Worm (Caenorhabditis elegans) whole organism, young adult: ENCODE measurements around the gene cct-6.

Source experiments
- B0035.1 ChIP-seq: sonication (generic microtip); optimal IDR thresholded peaks from 2 replicates; lab custom pipeline; 2016; ENCODE audit warnings: missing genetic modification characterization, mild to moderate bottlenecking, missing compliant biosample characterization, missing genotype, missing genetic modification reagents
- B0336.3 ChIP-seq: fragments of 200-800 bp; sonication (Bioruptor generic); IDR thresholded peaks from 2 replicates; pipeline ENCODE4 v1.3.6; 2022; ENCODE audit warnings: missing genetic modification characterization, missing compliant biosample characterization
- C06A6.2 ChIP-seq: fragments of 200-800 bp; sonication (Bioruptor generic); conservative IDR thresholded peaks from 2 replicates; pipeline ENCODE4 v1.3.6; 2022; ENCODE audit warnings: missing genetic modification characterization, missing compliant biosample characterization
- F10E7.11 ChIP-seq: sonication (generic microtip); optimal IDR thresholded peaks from 2 replicates; lab custom pipeline; 2017; ENCODE audit warnings: mild to moderate bottlenecking, missing genetic modification characterization, moderate library complexity, missing compliant biosample characterization
- F22D6.2 ChIP-seq: sonication (generic microtip); optimal IDR thresholded peaks from 2 replicates; lab custom pipeline; 2016; ENCODE audit warnings: mild to moderate bottlenecking, missing genetic modification characterization, missing compliant biosample characterization
- F37B4.10 ChIP-seq: fragments of 200-800 bp; sonication (Bioruptor generic); IDR thresholded peaks from 2 replicates; pipeline ENCODE4 v1.3.6; 2022; ENCODE audit warnings: missing genetic modification characterization, missing compliant biosample characterization
- F49E8.2 ChIP-seq: sonication (generic microtip); optimal IDR thresholded peaks from 3 replicates; lab custom pipeline; 2017; ENCODE audit warnings: missing genetic modification characterization, mild to moderate bottlenecking, missing compliant biosample characterization, antibody characterized with exemption, moderate library complexity; ENCODE audit not compliant: insufficient read depth
- F55B11.4 ChIP-seq: sonication (generic microtip); optimal IDR thresholded peaks from 2 replicates; lab custom pipeline; 2016; ENCODE audit warnings: missing compliant biosample characterization, missing genetic modification characterization, borderline replicate concordance; ENCODE audit not compliant: insufficient read depth
- K11D2.4 ChIP-seq: fragments of 200-800 bp; sonication (Bioruptor generic); IDR thresholded peaks from 2 replicates; pipeline ENCODE4 v1.3.6; 2022; ENCODE audit warnings: missing genetic modification reagents, missing genetic modification characterization, missing compliant biosample characterization
- K12H6.12 ChIP-seq: fragments of 200-800 bp; sonication (Bioruptor generic); optimal IDR thresholded peaks from 2 replicates; lab custom pipeline; 2018; ENCODE audit warnings: mild to moderate bottlenecking, missing genetic modification characterization, missing compliant biosample characterization
- Y53F4B.3 ChIP-seq: fragments of 200-800 bp; sonication (Bioruptor generic); IDR thresholded peaks from 2 replicates; pipeline ENCODE4 v1.3.6; 2022; ENCODE audit warnings: missing genetic modification reagents, missing genetic modification characterization, missing compliant biosample characterization
- Y67H2A.10 ChIP-seq: fragments of 200-800 bp; sonication (Bioruptor generic); conservative IDR thresholded peaks from 2 replicates; pipeline ENCODE4 v1.3.6; 2022; ENCODE audit warnings: missing genetic modification reagents, missing genetic modification characterization, missing compliant biosample characterization
- Y79H2A.3 ChIP-seq: fragments of 200-800 bp; sonication (Bioruptor generic); conservative IDR thresholded peaks from 2 replicates; pipeline ENCODE4 v1.3.6; 2022; ENCODE audit warnings: missing genetic modification reagents, missing genetic modification characterization, missing compliant biosample characterization
- Y95B8A.8 ChIP-seq: fragments of 200-800 bp; sonication (Bioruptor generic); IDR thresholded peaks from 2 replicates; pipeline ENCODE4 v1.3.6; 2022; ENCODE audit warnings: missing genetic modification reagents, missing genetic modification characterization, missing compliant biosample characterization
- ZK185.1 ChIP-seq: sonication (generic microtip); optimal IDR thresholded peaks from 2 replicates; lab custom pipeline; 2016; ENCODE audit warnings: mild to moderate bottlenecking, missing genetic modification characterization, missing compliant biosample characterization; ENCODE audit not compliant: poor library complexity, severe bottlenecking
- athp-1 ChIP-seq: sonication (generic microtip); optimal IDR thresholded peaks from 2 replicates; lab custom pipeline; 2017; ENCODE audit warnings: mild to moderate bottlenecking, missing genetic modification characterization, missing compliant biosample characterization
- attf-3 ChIP-seq: fragments of 200-800 bp; sonication (Bioruptor generic); conservative IDR thresholded peaks from 2 replicates; pipeline ENCODE4 v1.3.6; 2022; ENCODE audit warnings: missing genetic modification reagents, missing genetic modification characterization, missing compliant biosample characterization
- attf-5 ChIP-seq: fragments of 200-800 bp; sonication (Bioruptor generic); optimal IDR thresholded peaks from 2 replicates; lab custom pipeline; 2018; ENCODE audit warnings: mild to moderate bottlenecking, missing genetic modification characterization, missing compliant biosample characterization
- attf-6 ChIP-seq: fragments of 200-800 bp; sonication (Bioruptor generic); IDR thresholded peaks from 2 replicates; pipeline ENCODE4 v1.3.6; 2022; ENCODE audit warnings: missing genetic modification reagents, missing genetic modification characterization, missing compliant biosample characterization
- bed-2 ChIP-seq: fragments of 200-800 bp; sonication (Bioruptor generic); IDR thresholded peaks from 2 replicates; pipeline ENCODE4 v1.3.6; 2022; ENCODE audit warnings: missing genetic modification reagents, missing genetic modification characterization, missing compliant biosample characterization
- cebp-1 ChIP-seq, 2 experiments: fragments of 200-800 bp in 1 of 2; sonication (Bioruptor generic) in 1 of 2; sonication (generic microtip) in 1 of 2; IDR thresholded peaks in 1 of 2; optimal IDR thresholded peaks in 1 of 2; 2 replicates each; pipeline versions ENCODE4 v1.3.6 to Lab custom; 2017 to 2022; ENCODE audit warnings: missing compliant biosample characterization in 2 of 2, missing genetic modification characterization in 2 of 2, mild to moderate bottlenecking in 1 of 2, missing genetic modification reagents in 1 of 2, moderate library complexity in 1 of 2
- ceh-100 ChIP-seq: fragments of 200-800 bp; sonication (Bioruptor generic); IDR thresholded peaks from 2 replicates; pipeline ENCODE4 v1.3.6; 2022; ENCODE audit warnings: missing genetic modification reagents, missing genetic modification characterization, missing compliant biosample characterization
- ceh-40 ChIP-seq: fragments of 200-800 bp; sonication (Bioruptor generic); IDR thresholded peaks from 2 replicates; pipeline ENCODE4 v1.3.6; 2022; ENCODE audit warnings: missing genetic modification characterization, missing compliant biosample characterization
- dox-1 ChIP-seq: fragments of 200-800 bp; sonication (Bioruptor generic); IDR thresholded peaks from 2 replicates; pipeline ENCODE4 v1.3.6; 2022; ENCODE audit warnings: missing genetic modification reagents, missing genetic modification characterization, missing compliant biosample characterization
- dpl-1 ChIP-seq: fragments of 150-350 bp; optimal IDR thresholded peaks from 2 replicates; lab custom pipeline; 2014; ENCODE audit warnings: missing biosample characterization, missing genetic modification reagents, missing genetic modification characterization
- egl-18 ChIP-seq: fragments of 200-800 bp; sonication (Bioruptor generic); IDR thresholded peaks from 2 replicates; pipeline ENCODE4 v1.3.6; 2022; ENCODE audit warnings: missing genetic modification reagents, missing genetic modification characterization, missing compliant biosample characterization
- egl-44 ChIP-seq: fragments of 200-800 bp; sonication (Bioruptor generic); IDR thresholded peaks from 2 replicates; pipeline ENCODE4 v1.3.6; 2022; ENCODE audit warnings: missing genetic modification reagents, missing genetic modification characterization, missing compliant biosample characterization
- ets-4 ChIP-seq: fragments of 200-800 bp; sonication (Bioruptor generic); optimal IDR thresholded peaks from 2 replicates; lab custom pipeline; 2018; ENCODE audit warnings: mild to moderate bottlenecking, missing genetic modification characterization, missing compliant biosample characterization
- hlh-26 ChIP-seq: fragments of 200-800 bp; sonication (Bioruptor generic); conservative IDR thresholded peaks from 2 replicates; pipeline ENCODE4 v1.3.6; 2022; ENCODE audit warnings: missing genetic modification reagents, missing genetic modification characterization, missing compliant biosample characterization
- lag-1 ChIP-seq: fragments of 200-800 bp; sonication (Bioruptor generic); IDR thresholded peaks from 2 replicates; pipeline ENCODE4 v1.3.6; 2022; ENCODE audit warnings: missing genetic modification reagents, missing genetic modification characterization, missing compliant biosample characterization
- lin-26 ChIP-seq: fragments of 200-800 bp; sonication (Bioruptor generic); IDR thresholded peaks from 2 replicates; pipeline ENCODE4 v1.3.6; 2022; ENCODE audit warnings: missing genetic modification reagents, missing genetic modification characterization, missing compliant biosample characterization
- lin-40 ChIP-seq: sonication (generic microtip); optimal IDR thresholded peaks from 2 replicates; lab custom pipeline; 2016; ENCODE audit warnings: missing genetic modification characterization, mild to moderate bottlenecking, missing compliant biosample characterization, missing genotype, missing genetic modification reagents
- lir-1 ChIP-seq: fragments of 200-800 bp; sonication (Bioruptor generic); conservative IDR thresholded peaks from 2 replicates; pipeline ENCODE4 v1.3.6; 2022; ENCODE audit warnings: missing genetic modification reagents, missing genetic modification characterization, missing compliant biosample characterization
- madf-10 ChIP-seq: sonication (generic microtip); optimal IDR thresholded peaks from 2 replicates; lab custom pipeline; 2016; ENCODE audit warnings: mild to moderate bottlenecking, missing genetic modification characterization, missing compliant biosample characterization
- madf-6 ChIP-seq: fragments of 200-800 bp; sonication (Bioruptor generic); IDR thresholded peaks from 2 replicates; pipeline ENCODE4 v1.3.6; 2022; ENCODE audit warnings: missing genetic modification reagents, missing genetic modification characterization, missing compliant biosample characterization
- madf-8 ChIP-seq: fragments of 200-800 bp; sonication (Bioruptor generic); conservative IDR thresholded peaks from 2 replicates; pipeline ENCODE4 v1.3.6; 2022; ENCODE audit warnings: missing genetic modification reagents, missing genetic modification characterization, missing compliant biosample characterization
- mcd-1 ChIP-seq: fragments of 200-800 bp; sonication (Bioruptor generic); IDR thresholded peaks from 2 replicates; pipeline ENCODE4 v1.3.6; 2022; ENCODE audit warnings: missing genetic modification reagents, missing genetic modification characterization, missing compliant biosample characterization
- mes-4 ChIP-seq: sonication (generic microtip); optimal IDR thresholded peaks from 2 replicates; lab custom pipeline; 2016; ENCODE audit warnings: missing genotype, missing genetic modification characterization, missing compliant biosample characterization
- mxl-1 ChIP-seq: sonication (generic microtip); optimal IDR thresholded peaks from 2 replicates; lab custom pipeline; 2016; ENCODE audit warnings: missing genetic modification characterization, missing compliant biosample characterization
- nhr-80 ChIP-seq: sonication (generic microtip); optimal IDR thresholded peaks from 2 replicates; lab custom pipeline; 2016; ENCODE audit warnings: missing genetic modification characterization, missing compliant biosample characterization
- nhr-90 ChIP-seq: sonication (generic microtip); optimal IDR thresholded peaks from 2 replicates; lab custom pipeline; 2016; ENCODE audit warnings: missing genotype, mild to moderate bottlenecking, missing genetic modification characterization, missing compliant biosample characterization
- sdz-38 ChIP-seq: sonication (generic microtip); optimal IDR thresholded peaks from 2 replicates; lab custom pipeline; 2016; ENCODE audit warnings: missing genotype, missing genetic modification characterization, missing compliant biosample characterization
- snpc-1.1 ChIP-seq: sonication (generic microtip); optimal IDR thresholded peaks from 2 replicates; lab custom pipeline; 2017; ENCODE audit warnings: missing genetic modification characterization, mild to moderate bottlenecking, missing compliant biosample characterization, antibody characterized with exemption, moderate library complexity, missing genotype, missing genetic modification reagents; ENCODE audit not compliant: insufficient read depth
- snpc-3.4 ChIP-seq: sonication (generic microtip); optimal IDR thresholded peaks from 2 replicates; lab custom pipeline; 2017; ENCODE audit warnings: missing genetic modification characterization, mild to moderate bottlenecking, missing compliant biosample characterization, antibody characterized with exemption, moderate library complexity, missing genotype, missing genetic modification reagents
- snpc-4 ChIP-seq, 5 experiments: fragments of 150-350 bp in 1 of 5; sonication (generic microtip) in 4 of 5; optimal IDR thresholded peaks; 2 replicates each; lab custom pipeline; 2014 to 2018; ENCODE audit warnings: missing genetic modification characterization in 5 of 5, missing biosample characterization in 3 of 5, antibody characterized with exemption in 2 of 5, mild to moderate bottlenecking in 2 of 5, missing compliant biosample characterization in 2 of 5, missing genotype in 2 of 5, moderate library complexity in 2 of 5, missing genetic modification reagents in 1 of 5
- unc-62 ChIP-seq: fragments of 150-350 bp; optimal IDR thresholded peaks from 2 replicates; lab custom pipeline; 2014; ENCODE audit warnings: missing biosample characterization, missing genetic modification reagents, missing genetic modification characterization
- ztf-26 ChIP-seq: sonication (generic microtip); optimal IDR thresholded peaks from 2 replicates; lab custom pipeline; 2017; ENCODE audit warnings: missing genetic modification characterization, missing compliant biosample characterization

cct-6 gene

DNA sequence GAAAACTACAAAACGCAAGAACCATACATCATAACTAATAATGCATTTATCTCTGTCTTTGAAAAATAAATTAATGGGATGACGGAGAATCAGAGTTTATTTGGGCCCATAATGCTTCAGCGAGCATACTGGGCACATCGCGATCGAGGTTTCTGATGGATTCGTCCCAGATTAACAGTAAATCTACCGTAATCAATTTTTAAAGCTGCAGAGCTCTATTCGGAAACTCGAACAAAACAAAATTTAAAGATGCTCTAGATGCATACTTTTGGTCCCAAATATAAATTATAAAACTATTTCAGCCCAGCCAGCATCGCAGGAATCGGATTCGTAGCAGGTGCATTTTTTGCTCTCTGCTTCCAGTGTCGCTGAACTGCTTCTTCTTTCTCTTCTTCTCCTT is 27.4 kb downstream of the cct-6 start (continued):
- TF ChIP-seq mcd-1 (no peak), snpc-4 (GFP tag; optimal IDR thresholded peaks at IDR 0.05; lab: Kevin White, UChicago) (no peak), snpc-4 (tag; optimal IDR thresholded peaks at IDR 0.05; lab: Kevin White, UChicago) (no peak), mes-4 (no peak), madf-8 (GFP tag; lab: Robert Waterston, UW) (no peak), ceh-100 (GFP tag; lab: Robert Waterston, UW) (no peak), madf-6 (0 out of 2 replicates have a peak, but pooled peaks have one; percentile 6), bed-2 (GFP tag; lab: Robert Waterston, UW) (no peak), F22D6.2 (no peak), ets-4 (GFP tag; lab: Kevin White, UChicago) (no peak), attf-6 (GFP tag; lab: Robert Waterston, UW) (no peak), Y67H2A.10 (GFP tag; lab: Robert Waterston, UW) (peak; percentile 43; the same call in 1 of the 2 replicates), sdz-38 (tag; lab: Kevin White, UChicago) (no peak), snpc-1.1 (no peak), K11D2.4 (GFP tag; lab: Robert Waterston, UW) (0 out of 2 replicates have a peak, but pooled peaks have one; percentile 14), nhr-80 (tag; lab: Kevin White, UChicago) (no peak), dox-1 (GFP tag; lab: Robert Waterston, UW) (0 out of 2 replicates have a peak, but pooled peaks have one; percentile 5), attf-3 (GFP tag; lab: Robert Waterston, UW) (no peak), K12H6.12 (tag; lab: Kevin White, UChicago) (no peak), unc-62 (GFP tag; lab: Kevin White, UChicago) (no peak), egl-18 (GFP tag; lab: Robert Waterston, UW) (no peak), lir-1 (GFP tag; lab: Robert Waterston, UW) (0 out of 2 replicates have a peak, but pooled peaks have one; percentile 5), Y53F4B.3 (GFP tag; lab: Robert Waterston, UW) (no peak), F37B4.10 (no peak), hlh-26 (GFP tag; lab: Robert Waterston, UW) (no peak), attf-5 (GFP tag; lab: Kevin White, UChicago) (no peak), snpc-3.4 (tag; lab: Kevin White, UChicago) (no peak), lin-40 (tag; lab: Kevin White, UChicago) (no peak), lin-26 (no peak), mxl-1 (tag; lab: Kevin White, UChicago) (no peak), athp-1 (no peak), Y79H2A.3 (GFP tag; lab: Robert Waterston, UW) (no peak), F55B11.4 (no peak), nhr-90 (tag; lab: Kevin White, UChicago) (no peak), cebp-1 (GFP tag; IDR thresholded peaks at IDR 0.05; lab: Robert Waterston, UW) (no peak), cebp-1 (tag; optimal IDR thresholded peaks at IDR 0.05; lab: Kevin White, UChicago) (peak; percentile 8), ceh-40 (GFP tag; lab: Robert Waterston, UW) (no peak), F10E7.11 (tag; lab: Kevin White, UChicago) (no peak), ZK185.1 (tag; lab: Kevin White, UChicago) (peak; percentile 0), F49E8.2 (no peak), madf-10 (no peak), ztf-26 (no peak), dpl-1 (GFP tag; lab: Kevin White, UChicago) (no peak), C06A6.2 (GFP tag; lab: Robert Waterston, UW) (no peak), B0035.1 (tag; lab: Kevin White, UChicago) (no peak), egl-44 (GFP tag; lab: Robert Waterston, UW) (0 out of 2 replicates have a peak, but pooled peaks have one; percentile 12), Y95B8A.8 (GFP tag; lab: Robert Waterston, UW) (peak; percentile 50; the same call in 1 of the 2 replicates), B0336.3 (GFP tag; lab: Robert Waterston, UW) (peak; percentile 52; the same call in 1 of the 2 replicates), lag-1 (GFP tag; lab: Robert Waterston, UW) (no peak)
